Fruit fly (Drosophila melanogaster): ENCODE measurements around the gene CG46412.

DNA sequence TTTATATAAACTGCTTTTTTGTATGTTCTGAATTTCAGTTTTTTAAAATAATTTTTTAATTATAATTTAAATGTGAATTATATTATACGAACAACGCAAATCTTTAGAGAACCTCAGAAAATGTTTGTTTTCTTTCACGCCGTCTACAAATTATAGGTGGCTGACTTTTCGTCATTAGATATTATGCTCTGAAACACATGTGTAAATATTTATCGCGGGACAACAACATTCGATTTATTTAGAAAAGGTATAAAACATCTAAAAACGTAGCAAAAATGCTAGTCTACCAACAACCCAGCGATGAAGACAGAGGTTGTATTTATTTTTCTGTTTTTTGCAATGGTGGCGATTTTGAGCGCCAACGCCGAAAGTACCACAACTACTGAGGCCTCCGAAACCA is 46.0 kb upstream of the CG46412 start, which contains the start of gene CG42832:
- TF ChIP-seq eg (GFP tag; IDR thresholded peaks at IDR 0.05), result no peak
- no peak for TF ChIP-seq Hr39 (GFP tag; optimal IDR thresholded peaks at IDR 0.05)
- no peak for TF ChIP-seq fd59A (GFP tag; optimal IDR thresholded peaks at IDR 0.05)
- no peak for TF ChIP-seq CG6163 (GFP tag; IDR thresholded peaks at IDR 0.05)
- no peak for TF ChIP-seq net (GFP tag; optimal IDR thresholded peaks at IDR 0.05)
- no peak for TF ChIP-seq salr (GFP tag; optimal IDR thresholded peaks at IDR 0.05)
- TF ChIP-seq CG11902 (GFP tag; optimal IDR thresholded peaks at IDR 0.05), result no peak
